Fruit fly (Drosophila melanogaster) whole organism, adult: Measurements from ENCODE around the gene CG3793.

ENCODE experiments used
- CG11617 ChIP-seq: fragments of 200-800 bp; sonication (Bioruptor generic); optimal IDR thresholded peaks from 2 replicates; lab custom pipeline; 2017; ENCODE audit warnings: mild to moderate bottlenecking, missing biosample characterization, missing genetic modification reagents, missing genetic modification characterization
- CG12768 ChIP-seq: fragments of 200-800 bp; sonication (Bioruptor generic); optimal IDR thresholded peaks from 2 replicates; lab custom pipeline; 2017; ENCODE audit warnings: missing biosample characterization, missing genetic modification characterization, mild to moderate bottlenecking, moderate library complexity, missing genetic modification reagents
- CG14711 ChIP-seq: fragments of 200-800 bp; sonication (Bioruptor generic); optimal IDR thresholded peaks from 2 replicates; lab custom pipeline; 2018; ENCODE audit warnings: missing biosample characterization, mild to moderate bottlenecking, missing genetic modification characterization, moderate library complexity
- CG1620 ChIP-seq: fragments of 200-800 bp; sonication (Bioruptor generic); optimal IDR thresholded peaks from 2 replicates; lab custom pipeline; 2016; ENCODE audit warnings: missing biosample characterization, missing genetic modification characterization
- CG33017 ChIP-seq: fragments of 200-800 bp; sonication (Bioruptor generic); optimal IDR thresholded peaks from 2 replicates; lab custom pipeline; 2018; ENCODE audit warnings: missing biosample characterization, mild to moderate bottlenecking, missing genetic modification characterization, moderate library complexity
- CG5204 ChIP-seq: fragments of 200-800 bp; sonication (Bioruptor generic); optimal IDR thresholded peaks from 2 replicates; lab custom pipeline; 2016; ENCODE audit warnings: missing biosample characterization, missing genetic modification characterization
- CG7045 ChIP-seq: fragments of 200-800 bp; sonication (Bioruptor generic); optimal IDR thresholded peaks from 2 replicates; lab custom pipeline; 2017; ENCODE audit warnings: missing biosample characterization, mild to moderate bottlenecking, missing genetic modification characterization
- CG7101 ChIP-seq: fragments of 200-800 bp; sonication (Bioruptor generic); optimal IDR thresholded peaks from 2 replicates; lab custom pipeline; 2018; ENCODE audit warnings: missing biosample characterization, mild to moderate bottlenecking, missing genetic modification characterization, moderate library complexity
- Clk ChIP-seq: fragments of 200-800 bp; sonication (Bioruptor generic); optimal IDR thresholded peaks from 2 replicates; lab custom pipeline; 2017; ENCODE audit warnings: missing biosample characterization, missing genetic modification characterization
- Crg-1 ChIP-seq: fragments of 200-800 bp; sonication (Bioruptor generic); optimal IDR thresholded peaks from 2 replicates; lab custom pipeline; 2016; ENCODE audit warnings: missing biosample characterization, missing genetic modification characterization
- Hr96 ChIP-seq: fragments of 200-800 bp; sonication (Bioruptor generic); optimal IDR thresholded peaks from 2 replicates; lab custom pipeline; 2016; ENCODE audit warnings: missing biosample characterization, missing genetic modification characterization
- Mnt ChIP-seq: fragments of 200-800 bp; sonication (Bioruptor generic); optimal IDR thresholded peaks from 2 replicates; lab custom pipeline; 2016; ENCODE audit warnings: missing biosample characterization, mild to moderate bottlenecking, missing genetic modification characterization
- bab1 ChIP-seq: fragments of 200-800 bp; sonication (Bioruptor generic); optimal IDR thresholded peaks from 3 replicates; lab custom pipeline; 2019; ENCODE audit warnings: missing biosample characterization, mild to moderate bottlenecking, missing genetic modification characterization, moderate library complexity
- cic ChIP-seq: fragments of 200-800 bp; sonication (Bioruptor generic); optimal IDR thresholded peaks from 2 replicates; lab custom pipeline; 2017; ENCODE audit warnings: missing biosample characterization, mild to moderate bottlenecking, missing genetic modification characterization, moderate library complexity
- cnc ChIP-seq, 2 experiments: fragments of >200 bp; optimal IDR thresholded peaks; 2 replicates each; lab custom pipeline; 2017
- kay ChIP-seq: fragments of 200-800 bp; sonication (Bioruptor generic); peaks from one replicate; lab custom pipeline; 2016; ENCODE audit warnings: missing biosample characterization, missing genetic modification characterization, borderline replicate concordance
- ovo ChIP-seq: fragments of 200-800 bp; sonication (Bioruptor generic); optimal IDR thresholded peaks from 2 replicates; lab custom pipeline; 2016; ENCODE audit warnings: missing biosample characterization, missing genetic modification characterization
- pad ChIP-seq: fragments of 200-800 bp; sonication (Bioruptor generic); optimal IDR thresholded peaks from 3 replicates; lab custom pipeline; 2017; ENCODE audit warnings: missing biosample characterization, missing genetic modification characterization, mild to moderate bottlenecking, moderate library complexity, missing genetic modification reagents
- tj ChIP-seq: fragments of 200-800 bp; sonication (Bioruptor generic); optimal IDR thresholded peaks from 3 replicates; lab custom pipeline; 2017; ENCODE audit warnings: missing biosample characterization, mild to moderate bottlenecking, missing genetic modification characterization, moderate library complexity
- toe ChIP-seq: fragments of 200-800 bp; sonication (Bioruptor generic); optimal IDR thresholded peaks from 2 replicates; lab custom pipeline; 2016; ENCODE audit warnings: missing biosample characterization, missing genetic modification characterization

CG3793 gene

DNA sequence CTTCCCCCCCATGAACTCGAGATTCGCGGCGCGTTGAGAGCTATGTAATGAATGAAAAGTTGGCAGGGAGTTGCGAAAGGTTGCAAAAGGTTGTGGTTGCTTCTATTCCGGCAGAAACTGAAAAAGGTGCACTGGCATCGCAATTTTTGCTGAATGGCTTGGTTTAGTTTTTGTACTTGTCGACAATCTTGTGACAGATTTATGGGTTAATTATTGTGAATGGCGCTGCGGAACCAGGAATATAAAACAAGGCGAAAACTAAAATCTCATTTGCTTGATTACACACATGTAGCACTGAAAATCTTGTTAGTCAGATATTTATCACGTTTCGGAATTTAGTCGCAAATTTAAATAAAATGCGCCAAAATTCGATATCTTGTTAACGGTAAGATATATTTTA lies 19.8 kb downstream of the CG3793 start, which contains the start of gene t-Grip91:
t-Grip91 (plus strand) TSS at position 301 of the 400 bp plus-strand sequence.
- TF ChIP-seq kay (GFP tag; lab: Kevin White, UChicago) (no peak), CG7045 (GFP tag; lab: Kevin White, UChicago) (no peak), Clk (GFP tag; lab: Kevin White, UChicago) (no peak), pad (GFP tag; lab: Kevin White, UChicago) (no peak), Crg-1 (no peak), Mnt (GFP tag; lab: Kevin White, UChicago) (no peak), CG12768 (GFP tag; lab: Kevin White, UChicago) (no peak), Hr96 (no peak), ovo (GFP tag; lab: Kevin White, UChicago) (no peak), cic (GFP tag; lab: Kevin White, UChicago) (no peak), CG1620 (no peak), tj (GFP tag; lab: Kevin White, UChicago) (no peak), CG11617 (GFP tag; lab: Kevin White, UChicago) (no peak), cnc (optimal IDR thresholded peaks at IDR 0.05; lab: Kevin White, UChicago) (no peak)

DNA sequence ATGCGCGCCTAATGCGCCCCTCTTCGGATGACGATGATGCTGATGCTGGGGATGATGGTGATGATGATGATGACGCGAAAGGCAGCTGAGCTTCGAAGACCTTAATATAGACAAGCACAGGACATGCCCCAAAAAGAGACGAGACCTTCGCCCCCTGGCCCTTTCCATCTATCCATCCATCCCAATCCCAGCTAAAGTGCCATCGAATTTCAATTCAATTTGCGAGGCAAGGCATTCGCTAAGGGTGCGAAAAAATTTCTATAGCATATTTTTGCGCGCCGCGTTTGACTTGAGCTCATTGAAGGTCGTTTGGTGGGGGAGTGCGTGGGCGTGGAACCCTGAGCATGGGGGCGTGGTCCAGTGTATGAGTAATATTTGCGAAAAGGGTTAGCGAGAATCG lies 32.3 kb downstream of the CG3793 start:
- TF ChIP-seq CG33017 (tag; lab: Kevin White, UChicago) (no peak), ovo (GFP tag; lab: Kevin White, UChicago) (no peak), Hr96 (no peak), toe (GFP tag; lab: Kevin White, UChicago) (no peak), CG7101 (tag; lab: Kevin White, UChicago) (no peak), bab1 (no peak), CG7045 (GFP tag; lab: Kevin White, UChicago) (no peak), pad (GFP tag; lab: Kevin White, UChicago) (no peak), CG11617 (GFP tag; lab: Kevin White, UChicago) (no peak), CG14711 (tag; lab: Kevin White, UChicago) (no peak), CG12768 (GFP tag; lab: Kevin White, UChicago) (no peak), CG5204 (no peak), cnc (optimal IDR thresholded peaks at IDR 0.05; lab: Kevin White, UChicago) (no peak), tj (GFP tag; lab: Kevin White, UChicago) (no peak), Mnt (GFP tag; lab: Kevin White, UChicago) (no peak), CG1620 (no peak), cic (GFP tag; lab: Kevin White, UChicago) (no peak), Clk (GFP tag; lab: Kevin White, UChicago) (no peak), kay (GFP tag; lab: Kevin White, UChicago) (no peak)

DNA sequence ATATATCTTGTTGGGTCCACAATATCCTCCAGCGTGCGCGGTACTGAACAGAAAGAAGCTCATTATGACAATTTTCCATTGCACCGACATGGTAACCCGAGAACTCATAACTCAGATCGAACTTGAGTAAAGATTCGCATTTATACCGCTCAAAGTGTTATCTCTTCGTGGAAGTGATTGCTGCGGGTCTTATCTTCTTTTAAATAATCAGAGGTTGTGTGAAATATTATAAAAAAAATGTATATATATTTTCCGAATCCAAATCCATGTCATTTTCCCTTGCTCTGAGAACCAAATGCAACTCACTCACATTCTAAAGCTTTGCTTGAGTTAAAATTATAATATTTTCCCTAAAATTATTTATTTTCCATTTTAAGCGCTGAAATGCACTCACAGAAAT lies 48.0 kb downstream of the CG3793 start, which contains the start of gene CG42876:
CG42876 (minus strand) TSS at position 101 of the 400 bp plus-strand sequence.
- TF ChIP-seq pad (GFP tag; lab: Kevin White, UChicago) (no peak), Mnt (GFP tag; lab: Kevin White, UChicago) (no peak), CG11617 (GFP tag; lab: Kevin White, UChicago) (no peak), CG1620 (no peak), CG7101 (tag; lab: Kevin White, UChicago) (no peak), Clk (GFP tag; lab: Kevin White, UChicago) (no peak), cnc (optimal IDR thresholded peaks at IDR 0.05; lab: Kevin White, UChicago) (no peak), CG5204 (no peak), Crg-1 (no peak), CG12768 (GFP tag; lab: Kevin White, UChicago) (no peak), toe (GFP tag; lab: Kevin White, UChicago) (no peak), Hr96 (no peak), CG7045 (GFP tag; lab: Kevin White, UChicago) (no peak), CG33017 (tag; lab: Kevin White, UChicago) (no peak), cic (GFP tag; lab: Kevin White, UChicago) (no peak), kay (GFP tag; lab: Kevin White, UChicago) (no peak), ovo (GFP tag; lab: Kevin White, UChicago) (no peak), CG14711 (tag; lab: Kevin White, UChicago) (no peak), tj (GFP tag; lab: Kevin White, UChicago) (no peak), bab1 (no peak)
